Worm (Caenorhabditis elegans): ENCODE results near the gene F35E12.10.

F35E12.10 gene

DNA sequence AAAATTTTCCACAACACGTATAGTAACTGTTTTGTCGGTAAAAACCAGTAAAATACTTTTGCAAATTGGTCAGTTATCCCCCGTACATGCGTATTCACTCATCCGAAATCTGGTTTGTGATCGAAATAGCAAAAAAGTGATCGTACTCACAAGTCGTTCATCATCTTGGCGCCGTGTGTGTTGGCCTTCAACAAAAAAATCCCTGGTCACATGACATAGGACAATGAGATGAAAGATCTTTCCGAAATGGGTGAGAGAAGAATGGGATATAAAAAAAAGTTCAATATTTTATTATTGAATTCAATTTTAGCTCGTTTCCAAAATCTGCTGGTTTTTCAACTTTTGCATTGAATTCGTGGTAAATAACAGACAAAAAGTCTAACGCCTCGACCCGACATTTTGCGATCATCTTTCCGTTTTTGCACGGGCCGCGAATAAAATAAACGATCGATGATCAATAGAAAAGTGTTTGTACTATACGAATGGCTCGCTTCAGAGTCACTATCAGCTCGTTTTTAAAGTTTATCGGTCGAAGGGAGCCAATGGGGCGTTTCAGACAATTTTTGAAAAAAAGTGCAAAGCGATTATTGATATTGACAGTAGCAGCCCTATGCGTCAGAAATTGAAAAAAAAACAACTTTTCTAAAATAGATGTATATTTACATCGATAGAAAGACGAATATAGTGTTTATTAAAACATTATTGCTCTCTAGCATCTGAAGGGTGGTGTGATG, 39.6 kb upstream of the F35E12.10 start (continued):
- peak in 1 of 3 experiments; percentile 2 for TF ChIP-seq ceh-82 (tag; optimal IDR thresholded peaks at IDR 0.05)
- no peak for TF ChIP-seq aha-1 (tag; optimal IDR thresholded peaks at IDR 0.05)
- no peak for TF ChIP-seq nhr-237 (tag; optimal IDR thresholded peaks at IDR 0.05)
- no peak for TF ChIP-seq unc-30 (tag; optimal IDR thresholded peaks at IDR 0.05)
- peak; percentile 80 for TF ChIP-seq nhr-71 (tag; optimal IDR thresholded peaks at IDR 0.05)
- no peak for TF ChIP-seq nhr-11 (tag; optimal IDR thresholded peaks at IDR 0.05)
- TF ChIP-seq ceh-90 (tag; optimal IDR thresholded peaks at IDR 0.05), result no peak
- TF ChIP-seq unc-98 (GFP tag; IDR thresholded peaks at IDR 0.05), result no peak
- no peak for TF ChIP-seq snpc-4 (tag; optimal IDR thresholded peaks at IDR 0.05)
- TF ChIP-seq sox-4 (tag; optimal IDR thresholded peaks at IDR 0.05), result no peak
- TF ChIP-seq nhr-19 (GFP tag; conservative IDR thresholded peaks at IDR 0.05), result peak; percentile 69
- peak in 1 of 6 experiments; percentile 15 for TF ChIP-seq elt-3 (tag; optimal IDR thresholded peaks at IDR 0.05)
- TF ChIP-seq lin-15B (tag; optimal IDR thresholded peaks at IDR 0.05), result no peak
- peak; percentile 31 for TF ChIP-seq lir-3 (tag; optimal IDR thresholded peaks at IDR 0.05; ENCODE audit: poor library complexity)
- TF ChIP-seq nhr-20 (tag; optimal IDR thresholded peaks at IDR 0.05), result peak; percentile 35
- no peak for TF ChIP-seq egl-27 (tag; optimal IDR thresholded peaks at IDR 0.05)
- TF ChIP-seq tlp-1 (tag; optimal IDR thresholded peaks at IDR 0.05), result no peak
- TF ChIP-seq nhr-84 (tag; optimal IDR thresholded peaks at IDR 0.05), result no peak
- no peak for TF ChIP-seq sptf-1 (tag; optimal IDR thresholded peaks at IDR 0.05)
- no peak for TF ChIP-seq sup-37 (GFP tag; optimal IDR thresholded peaks at IDR 0.05)
- no peak for TF ChIP-seq isw-1 (GFP tag; IDR thresholded peaks at IDR 0.05)
- TF ChIP-seq fkh-4 (tag; optimal IDR thresholded peaks at IDR 0.05; ENCODE audit: borderline replicate concordance), result no peak
- TF ChIP-seq ces-1 (GFP tag; optimal IDR thresholded peaks at IDR 0.05), result no peak
- no peak for TF ChIP-seq zag-1 (tag; optimal IDR thresholded peaks at IDR 0.05)

- no peak for TF ChIP-seq hlh-4 (tag; optimal IDR thresholded peaks at IDR 0.05)
- TF ChIP-seq nhr-20 (tag; optimal IDR thresholded peaks at IDR 0.05), result peak; percentile 49
- TF ChIP-seq lin-13 (GFP tag; optimal IDR thresholded peaks at IDR 0.05), result no peak
- TF ChIP-seq unc-86 (tag; optimal IDR thresholded peaks at IDR 0.05), result peak; percentile 2
- no peak for TF ChIP-seq lin-39 (tag; optimal IDR thresholded peaks at IDR 0.05)
- peak; percentile 10 for TF ChIP-seq skn-1 (tag; optimal IDR thresholded peaks at IDR 0.05)
- peak in 1 of 2 experiments; percentile 23 for TF ChIP-seq ztf-11 (tag; optimal IDR thresholded peaks at IDR 0.05)
- TF ChIP-seq elt-2 (tag; optimal IDR thresholded peaks at IDR 0.05), result peak; percentile 20
- TF ChIP-seq lir-3 (tag; optimal IDR thresholded peaks at IDR 0.05; ENCODE audit: poor library complexity), result peak; percentile 15
- peak; percentile 34 for TF ChIP-seq rnt-1 (tag; optimal IDR thresholded peaks at IDR 0.05)
- peak; percentile 17 for TF ChIP-seq snu-23 (GFP tag; optimal IDR thresholded peaks at IDR 0.05)
- TF ChIP-seq egl-13 (tag; optimal IDR thresholded peaks at IDR 0.05), result no peak
- peak in 1 of 2 experiments; percentile 39 for TF ChIP-seq lin-35 (GFP tag; optimal IDR thresholded peaks at IDR 0.05)
- no peak for TF ChIP-seq isw-1 (GFP tag; IDR thresholded peaks at IDR 0.05)
- TF ChIP-seq xbp-1 (tag; optimal IDR thresholded peaks at IDR 0.05), result no peak
- TF ChIP-seq mep-1 (tag; optimal IDR thresholded peaks at IDR 0.05), result peak; percentile 67
- TF ChIP-seq zip-4 (GFP tag; optimal IDR thresholded peaks at IDR 0.05), result no peak
- no peak for TF ChIP-seq sox-4 (tag; optimal IDR thresholded peaks at IDR 0.05)
- TF ChIP-seq blmp-1 (tag; optimal IDR thresholded peaks at IDR 0.05), result peak; percentile 63
- TF ChIP-seq Y116A8C.19 (tag; optimal IDR thresholded peaks at IDR 0.05; ENCODE audit: borderline replicate concordance), result no peak
- TF ChIP-seq mdl-1 (tag; optimal IDR thresholded peaks at IDR 0.05), result peak in 1 of 2 experiments; percentile 39
- no peak for TF ChIP-seq nhr-11 (tag; optimal IDR thresholded peaks at IDR 0.05)
- peak; percentile 23 for TF ChIP-seq pqm-1 (tag; optimal IDR thresholded peaks at IDR 0.05)
- TF ChIP-seq jun-1 (tag; optimal IDR thresholded peaks at IDR 0.05), result peak; percentile 30
- TF ChIP-seq elt-3 (tag; optimal IDR thresholded peaks at IDR 0.05), result peak in 2 of 6 experiments; percentile 31 to 40
- TF ChIP-seq efl-3 (GFP tag; optimal IDR thresholded peaks at IDR 0.05), result no peak
- peak; percentile 2 for TF ChIP-seq dsc-1 (tag; optimal IDR thresholded peaks at IDR 0.05)
- TF ChIP-seq dpl-1 (GFP tag; optimal IDR thresholded peaks at IDR 0.05), result peak in 1 of 3 experiments; percentile 12
- TF ChIP-seq lsy-2 (tag; optimal IDR thresholded peaks at IDR 0.05), result peak; percentile 53 to 81
Measured at ce11 chrV:13787225-13787898, 38.8 kb upstream of the F35E12.10 start, which contains the start of the genes F53C11.4 and F53C11.5. Gene F53C11.4, minus strand, starts transcription at chrV:13787352. Gene F53C11.5, plus strand, starts transcription at chrV:13787549.

All from whole organism, L1 larva.